Worm (Caenorhabditis elegans): Measurements from ENCODE around the gene cpg-7.
A peak's percentile ranks its signal among the peaks of the same experiment; 100 is the strongest.

cpg-7 gene

ce11 chrII:14154357-14154756 is 45.3 kb upstream of the cpg-7 start, which contains the start of gene Y48B6A.1 (continued):
- TF ChIP-seq hlh-17 (GFP tag; optimal IDR thresholded peaks at IDR 0.05; ENCODE audit: borderline replicate concordance) (no peak), grh-1 (GFP tag; IDR thresholded peaks at IDR 0.05) (peak; percentile 67), ceh-63 (GFP tag; optimal IDR thresholded peaks at IDR 0.05) (peak; percentile 35), unc-30 (tag; optimal IDR thresholded peaks at IDR 0.05) (no peak), vab-15 (tag; optimal IDR thresholded peaks at IDR 0.05) (peak; percentile 93)

- TF ChIP-seq sup-37 (GFP tag; optimal IDR thresholded peaks at IDR 0.05) (no peak), sox-4 (tag; optimal IDR thresholded peaks at IDR 0.05) (no peak), ama-1 (optimal IDR thresholded peaks at IDR 0.05) (no peak), nhr-84 (tag; optimal IDR thresholded peaks at IDR 0.05) (no peak), aha-1 (tag; optimal IDR thresholded peaks at IDR 0.05) (no peak), isw-1 (GFP tag; IDR thresholded peaks at IDR 0.05) (no peak), C04F5.9 (tag; optimal IDR thresholded peaks at IDR 0.05) (no peak), mep-1 (tag; optimal IDR thresholded peaks at IDR 0.05) (no peak), nhr-90 (tag; optimal IDR thresholded peaks at IDR 0.05; ENCODE audit: poor library complexity) (no peak), unc-86 (tag; optimal IDR thresholded peaks at IDR 0.05) (no peak), Y116A8C.19 (tag; optimal IDR thresholded peaks at IDR 0.05; ENCODE audit: borderline replicate concordance) (no peak), egl-27 (tag; optimal IDR thresholded peaks at IDR 0.05) (no peak)
These were observed 43.2 kb upstream of the cpg-7 start for ce11 chrII:14152274-14152673.

- TF ChIP-seq lin-14 (GFP tag; optimal IDR thresholded peaks at IDR 0.05) (no peak), efl-3 (GFP tag; optimal IDR thresholded peaks at IDR 0.05) (no peak), ces-1 (GFP tag; optimal IDR thresholded peaks at IDR 0.05) (no peak), unc-86 (tag; optimal IDR thresholded peaks at IDR 0.05) (no peak), hlh-4 (tag; optimal IDR thresholded peaks at IDR 0.05) (no peak), ceh-90 (tag; optimal IDR thresholded peaks at IDR 0.05) (no peak), irx-1 (tag; optimal IDR thresholded peaks at IDR 0.05) (no peak), snpc-4 (tag; optimal IDR thresholded peaks at IDR 0.05) (no peak), mdl-1 (tag; optimal IDR thresholded peaks at IDR 0.05) (no peak)
These were observed 41.0 kb upstream of the cpg-7 start, which contains the start of gene W03H9.1 for ce11 chrII:14150031-14150430. Gene W03H9.1, minus strand, starts transcription at chrII:14150131.

- TF ChIP-seq unc-62 (GFP tag; optimal IDR thresholded peaks at IDR 0.05): no peak
- TF ChIP-seq unc-30 (tag; optimal IDR thresholded peaks at IDR 0.05): no peak
- no peak for TF ChIP-seq sptf-1 (tag; optimal IDR thresholded peaks at IDR 0.05)
- no peak for TF ChIP-seq nhr-84 (tag; optimal IDR thresholded peaks at IDR 0.05)
- TF ChIP-seq dsc-1 (tag; optimal IDR thresholded peaks at IDR 0.05): peak; percentile 81
- no peak for TF ChIP-seq tlp-1 (tag; optimal IDR thresholded peaks at IDR 0.05)
- peak; percentile 65 for TF ChIP-seq sox-4 (tag; optimal IDR thresholded peaks at IDR 0.05)
- TF ChIP-seq F16B12.6 (tag; optimal IDR thresholded peaks at IDR 0.05): peak; percentile 97
- no peak for TF ChIP-seq ces-1 (GFP tag; optimal IDR thresholded peaks at IDR 0.05)
- TF ChIP-seq nhr-28 (tag; optimal IDR thresholded peaks at IDR 0.05): no peak
- TF ChIP-seq fkh-8 (tag; optimal IDR thresholded peaks at IDR 0.05): peak; percentile 90
- peak; percentile 86 for TF ChIP-seq nhr-85 (tag)
- TF ChIP-seq mdl-1 (tag; optimal IDR thresholded peaks at IDR 0.05): no peak
- TF ChIP-seq Y116A8C.19 (tag; optimal IDR thresholded peaks at IDR 0.05; ENCODE audit: borderline replicate concordance): peak; percentile 26
- TF ChIP-seq vab-15 (tag; optimal IDR thresholded peaks at IDR 0.05): peak; percentile 80
- peak; percentile 63 for TF ChIP-seq aly-2 (tag; optimal IDR thresholded peaks at IDR 0.05)
- peak; percentile 66 to 88 for TF ChIP-seq lin-35 (GFP tag; optimal IDR thresholded peaks at IDR 0.05)
- peak; percentile 85 for TF ChIP-seq unc-98 (GFP tag; IDR thresholded peaks at IDR 0.05)
- TF ChIP-seq C16A3.4 (tag; optimal IDR thresholded peaks at IDR 0.05): peak; percentile 62
- TF ChIP-seq mab-9 (GFP tag; IDR thresholded peaks at IDR 0.05): no peak
- TF ChIP-seq tbx-2 (tag; optimal IDR thresholded peaks at IDR 0.05): peak; percentile 76
- TF ChIP-seq xbp-1 (tag; optimal IDR thresholded peaks at IDR 0.05): peak; percentile 72
- no peak for TF ChIP-seq nhr-12 (tag; optimal IDR thresholded peaks at IDR 0.05)
- TF ChIP-seq lir-3 (tag; optimal IDR thresholded peaks at IDR 0.05; ENCODE audit: poor library complexity): peak; percentile 87
- TF ChIP-seq jun-1 (tag; optimal IDR thresholded peaks at IDR 0.05): no peak
- TF ChIP-seq aha-1 (tag; optimal IDR thresholded peaks at IDR 0.05): no peak
- peak in 2 of 6 experiments; percentile 12 to 20 for TF ChIP-seq elt-3 (tag; optimal IDR thresholded peaks at IDR 0.05)
- TF ChIP-seq ztf-11 (tag; optimal IDR thresholded peaks at IDR 0.05): peak in 1 of 2 experiments; percentile 79
- TF ChIP-seq ets-5 (GFP tag; IDR thresholded peaks at IDR 0.05): no peak
- peak; percentile 66 for TF ChIP-seq ceh-90 (tag; optimal IDR thresholded peaks at IDR 0.05)
- TF ChIP-seq irx-1 (tag; optimal IDR thresholded peaks at IDR 0.05): peak; percentile 65
- TF ChIP-seq lin-15B (tag; optimal IDR thresholded peaks at IDR 0.05): peak; percentile 16
These were observed 34.8 kb upstream of the cpg-7 start, which contains the start of gene W03H9.2 for ce11 chrII:14143838-14144268. Gene W03H9.2, minus strand, starts transcription at chrII:14143869.
